Worm (Caenorhabditis elegans): ENCODE results near the gene pqn-71.

Gene pqn-71

DNA sequence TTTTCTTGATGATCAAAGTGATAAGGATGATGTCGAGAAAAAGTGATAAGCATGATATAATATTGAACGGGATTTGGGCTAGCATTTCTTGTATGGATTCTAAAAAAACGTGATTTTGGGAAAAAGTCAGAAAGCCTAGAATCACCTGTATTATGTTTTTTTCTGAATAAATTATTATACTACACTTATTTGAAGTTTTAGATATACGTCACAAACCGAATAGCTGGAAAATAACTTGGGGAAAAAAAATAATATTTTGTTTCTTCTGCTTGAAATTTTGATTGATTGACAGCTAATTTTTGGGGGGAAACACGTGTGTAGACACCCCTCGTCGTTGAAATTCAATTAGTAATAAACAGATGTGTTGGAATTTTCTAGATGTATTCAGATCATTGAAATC, 27.0 kb downstream of the pqn-71 start, which contains the start of gene str-264:
str-264 (minus strand) TSS at position 101 of the 400 bp plus-strand sequence.
- TF ChIP-seq nhr-28 (tag; optimal IDR thresholded peaks at IDR 0.05), result no peak
- TF ChIP-seq mls-2 (tag; optimal IDR thresholded peaks at IDR 0.05), result no peak
- no peak for TF ChIP-seq lsy-2 (tag; optimal IDR thresholded peaks at IDR 0.05)
- TF ChIP-seq elt-3 (tag; optimal IDR thresholded peaks at IDR 0.05), result no peak
- TF ChIP-seq unc-39 (tag; optimal IDR thresholded peaks at IDR 0.05), result no peak
- no peak for TF ChIP-seq zip-8 (tag; optimal IDR thresholded peaks at IDR 0.05)
- no peak for TF ChIP-seq nhr-76 (tag; optimal IDR thresholded peaks at IDR 0.05)
- no peak for TF ChIP-seq snpc-4 (tag; optimal IDR thresholded peaks at IDR 0.05)
- TF ChIP-seq hlh-1 (tag; optimal IDR thresholded peaks at IDR 0.05), result no peak
- TF ChIP-seq nhr-12 (tag; optimal IDR thresholded peaks at IDR 0.05), result no peak
- no peak for TF ChIP-seq drap-1 (GFP tag; optimal IDR thresholded peaks at IDR 0.05)
- no peak for TF ChIP-seq sem-2 (GFP tag; optimal IDR thresholded peaks at IDR 0.05)

DNA sequence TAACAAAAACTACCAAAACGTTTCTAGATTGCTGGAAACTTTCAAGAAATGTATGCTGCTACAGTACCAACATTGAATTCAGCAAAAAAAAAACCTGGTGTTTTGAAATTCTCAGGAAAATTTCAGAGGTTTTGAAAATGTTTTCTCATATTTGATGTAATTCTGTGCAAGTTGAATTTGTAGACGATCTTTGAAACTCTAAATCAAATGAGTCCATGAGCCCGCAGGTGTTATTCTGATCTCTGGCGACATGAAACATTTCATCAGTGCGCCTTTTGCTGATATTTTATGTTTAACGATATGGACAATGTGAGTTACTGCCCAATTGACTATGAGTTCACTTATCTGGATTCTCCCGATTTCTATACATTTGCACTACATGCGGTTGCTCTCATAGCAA, 28.2 kb downstream of the pqn-71 start, which contains the start of gene srh-218:
srh-218 (plus strand) TSS at position 301 of the 400 bp plus-strand sequence.
- no peak for TF ChIP-seq ces-1 (GFP tag; optimal IDR thresholded peaks at IDR 0.05)
- no peak for TF ChIP-seq zip-8 (tag; optimal IDR thresholded peaks at IDR 0.05)
- TF ChIP-seq flh-1 (GFP tag; optimal IDR thresholded peaks at IDR 0.05), result no peak
- TF ChIP-seq blmp-1 (tag; optimal IDR thresholded peaks at IDR 0.05), result no peak
- no peak for TF ChIP-seq unc-39 (tag; optimal IDR thresholded peaks at IDR 0.05)
- TF ChIP-seq ceh-39 (tag; optimal IDR thresholded peaks at IDR 0.05), result no peak
- no peak for TF ChIP-seq ztf-11 (tag; optimal IDR thresholded peaks at IDR 0.05)
- TF ChIP-seq cnd-1 (tag; optimal IDR thresholded peaks at IDR 0.05), result no peak
- no peak for TF ChIP-seq mls-2 (tag; optimal IDR thresholded peaks at IDR 0.05)
- no peak for TF ChIP-seq mab-5 (tag; optimal IDR thresholded peaks at IDR 0.05)
- TF ChIP-seq ceh-83 (GFP tag; optimal IDR thresholded peaks at IDR 0.05), result no peak

ce11 chrV:15495169-15495568, 29.7 kb downstream of the pqn-71 start, which contains the start of gene srh-219:
srh-219 (plus strand) TSS chrV:15495469.
- TF ChIP-seq sptf-1 (tag; optimal IDR thresholded peaks at IDR 0.05), result no peak
- TF ChIP-seq elt-3 (tag; optimal IDR thresholded peaks at IDR 0.05), result no peak
- TF ChIP-seq pha-4 (tag; optimal IDR thresholded peaks at IDR 0.05), result no peak
- no peak for TF ChIP-seq unc-39 (tag; optimal IDR thresholded peaks at IDR 0.05)
- TF ChIP-seq M03D4.4 (tag; optimal IDR thresholded peaks at IDR 0.05), result no peak
- TF ChIP-seq tbx-8 (GFP tag; optimal IDR thresholded peaks at IDR 0.05), result no peak
- no peak for TF ChIP-seq flh-1 (GFP tag; optimal IDR thresholded peaks at IDR 0.05)
- no peak for TF ChIP-seq nhr-2 (tag; optimal IDR thresholded peaks at IDR 0.05)
- TF ChIP-seq ceh-39 (tag; optimal IDR thresholded peaks at IDR 0.05), result no peak
- no peak for TF ChIP-seq ceh-83 (GFP tag; optimal IDR thresholded peaks at IDR 0.05)
- no peak for TF ChIP-seq lin-32 (GFP tag; optimal IDR thresholded peaks at IDR 0.05)
- TF ChIP-seq snpc-4 (tag; optimal IDR thresholded peaks at IDR 0.05), result no peak
- no peak for TF ChIP-seq lsy-2 (tag; optimal IDR thresholded peaks at IDR 0.05)
- no peak for TF ChIP-seq unc-62 (GFP tag; optimal IDR thresholded peaks at IDR 0.05)
- no peak for TF ChIP-seq lin-13 (tag; optimal IDR thresholded peaks at IDR 0.05)
- no peak for TF ChIP-seq hlh-1 (tag; optimal IDR thresholded peaks at IDR 0.05)
- no peak for TF ChIP-seq ces-1 (GFP tag; optimal IDR thresholded peaks at IDR 0.05)
- no peak for TF ChIP-seq ztf-11 (tag; optimal IDR thresholded peaks at IDR 0.05)
- TF ChIP-seq ceh-43 (GFP tag; optimal IDR thresholded peaks at IDR 0.05), result no peak
- no peak for TF ChIP-seq nhr-12 (tag; optimal IDR thresholded peaks at IDR 0.05)

- TF ChIP-seq nhr-2 (tag; optimal IDR thresholded peaks at IDR 0.05) (no peak), cnd-1 (tag; optimal IDR thresholded peaks at IDR 0.05) (peak; percentile 17), ham-2 (GFP tag; optimal IDR thresholded peaks at IDR 0.05) (peak; percentile 66), pha-4 (tag; optimal IDR thresholded peaks at IDR 0.05) (peak; percentile 100), lin-13 (tag; optimal IDR thresholded peaks at IDR 0.05) (peak; percentile 4), flh-1 (GFP tag; optimal IDR thresholded peaks at IDR 0.05) (no peak), elt-3 (tag; optimal IDR thresholded peaks at IDR 0.05) (no peak), blmp-1 (tag; optimal IDR thresholded peaks at IDR 0.05) (no peak), unc-39 (tag; optimal IDR thresholded peaks at IDR 0.05) (no peak), mab-5 (tag; optimal IDR thresholded peaks at IDR 0.05) (no peak), nhr-28 (tag; optimal IDR thresholded peaks at IDR 0.05) (no peak)
These were observed 32.3 kb downstream of the pqn-71 start for ce11 chrV:15497731-15498130.

- no peak for TF ChIP-seq snpc-4 (tag; optimal IDR thresholded peaks at IDR 0.05)
- no peak for TF ChIP-seq ham-2 (GFP tag; optimal IDR thresholded peaks at IDR 0.05)
- no peak for TF ChIP-seq zip-8 (tag; optimal IDR thresholded peaks at IDR 0.05)
- TF ChIP-seq unc-62 (GFP tag; optimal IDR thresholded peaks at IDR 0.05), result no peak
- no peak for TF ChIP-seq elt-3 (tag; optimal IDR thresholded peaks at IDR 0.05)
- no peak for TF ChIP-seq blmp-1 (tag; optimal IDR thresholded peaks at IDR 0.05)
- TF ChIP-seq lin-32 (GFP tag; optimal IDR thresholded peaks at IDR 0.05), result no peak
- no peak for TF ChIP-seq nhr-237 (tag; optimal IDR thresholded peaks at IDR 0.05)
- no peak for TF ChIP-seq nhr-12 (tag; optimal IDR thresholded peaks at IDR 0.05)
- no peak for TF ChIP-seq drap-1 (GFP tag; optimal IDR thresholded peaks at IDR 0.05)
- no peak for TF ChIP-seq unc-39 (tag; optimal IDR thresholded peaks at IDR 0.05)
- no peak for TF ChIP-seq ceh-43 (GFP tag; optimal IDR thresholded peaks at IDR 0.05)
- TF ChIP-seq ztf-11 (tag; optimal IDR thresholded peaks at IDR 0.05), result no peak
- TF ChIP-seq lin-13 (tag; optimal IDR thresholded peaks at IDR 0.05), result no peak
- no peak for TF ChIP-seq tbx-8 (GFP tag; optimal IDR thresholded peaks at IDR 0.05)
- TF ChIP-seq ceh-83 (GFP tag; optimal IDR thresholded peaks at IDR 0.05), result no peak
These were observed 33.0 kb downstream of the pqn-71 start, which contains the start of gene C06B8.7 for ce11 chrV:15498434-15498833. C06B8.7 (plus strand) TSS chrV:15498734.

Data from whole organism, mixed stage, embryonic.